Fruit fly (Drosophila melanogaster) whole organism, adult: ENCODE data around the gene Srpk79D.

ENCODE experiments used
- CG12768 ChIP-seq: fragments of 200-800 bp; sonication (Bioruptor generic); optimal IDR thresholded peaks from 2 replicates; lab custom pipeline; 2017; ENCODE audit warnings: missing biosample characterization, missing genetic modification characterization, mild to moderate bottlenecking, moderate library complexity, missing genetic modification reagents
- CG1620 ChIP-seq: fragments of 200-800 bp; sonication (Bioruptor generic); optimal IDR thresholded peaks from 2 replicates; lab custom pipeline; 2016; ENCODE audit warnings: missing biosample characterization, missing genetic modification characterization
- CG33017 ChIP-seq: fragments of 200-800 bp; sonication (Bioruptor generic); optimal IDR thresholded peaks from 2 replicates; lab custom pipeline; 2018; ENCODE audit warnings: missing biosample characterization, mild to moderate bottlenecking, missing genetic modification characterization, moderate library complexity
- Clk ChIP-seq: fragments of 200-800 bp; sonication (Bioruptor generic); optimal IDR thresholded peaks from 2 replicates; lab custom pipeline; 2017; ENCODE audit warnings: missing biosample characterization, missing genetic modification characterization
- Hr96 ChIP-seq: fragments of 200-800 bp; sonication (Bioruptor generic); optimal IDR thresholded peaks from 2 replicates; lab custom pipeline; 2016; ENCODE audit warnings: missing biosample characterization, missing genetic modification characterization
- Mnt ChIP-seq: fragments of 200-800 bp; sonication (Bioruptor generic); optimal IDR thresholded peaks from 2 replicates; lab custom pipeline; 2016; ENCODE audit warnings: missing biosample characterization, mild to moderate bottlenecking, missing genetic modification characterization
- bab1 ChIP-seq: fragments of 200-800 bp; sonication (Bioruptor generic); optimal IDR thresholded peaks from 3 replicates; lab custom pipeline; 2019; ENCODE audit warnings: missing biosample characterization, mild to moderate bottlenecking, missing genetic modification characterization, moderate library complexity
- kay ChIP-seq: fragments of 200-800 bp; sonication (Bioruptor generic); peaks from one replicate; lab custom pipeline; 2016; ENCODE audit warnings: missing biosample characterization, missing genetic modification characterization, borderline replicate concordance
- tj ChIP-seq: fragments of 200-800 bp; sonication (Bioruptor generic); optimal IDR thresholded peaks from 3 replicates; lab custom pipeline; 2017; ENCODE audit warnings: missing biosample characterization, mild to moderate bottlenecking, missing genetic modification characterization, moderate library complexity
- toe ChIP-seq: fragments of 200-800 bp; sonication (Bioruptor generic); optimal IDR thresholded peaks from 2 replicates; lab custom pipeline; 2016; ENCODE audit warnings: missing biosample characterization, missing genetic modification characterization

dm6 chr3L:22275989-22276388 is 2.2 kb downstream of the Srpk79D start:
- TF ChIP-seq CG12768: no peak
- TF ChIP-seq CG33017: no peak
- TF ChIP-seq kay (GFP tag; lab: Kevin White, UChicago): no peak
- TF ChIP-seq Clk (GFP tag; lab: Kevin White, UChicago): no peak
- no peak for TF ChIP-seq CG1620 (GFP tag; lab: Kevin White, UChicago)
- no peak for TF ChIP-seq tj (GFP tag; lab: Kevin White, UChicago)
- no peak for TF ChIP-seq toe (GFP tag; lab: Kevin White, UChicago)
- TF ChIP-seq bab1 (GFP tag; lab: Kevin White, UChicago): no peak
- no peak for TF ChIP-seq Mnt (GFP tag; lab: Kevin White, UChicago)
- TF ChIP-seq Hr96 (GFP tag; lab: Kevin White, UChicago): no peak
